Worm (Caenorhabditis elegans): Measurements from ENCODE around the gene C50D2.10.
"Not testable (repeated sequence)": the region's sequence is repeated elsewhere in the genome, so short reads cannot be mapped to it uniquely, and the experiment has no call there.

ce11 chrII:98894-99293 is at the start of gene C50D2.10:
- not testable (repeated sequence) for TF ChIP-seq pha-4 (tag; optimal IDR thresholded peaks at IDR 0.05); nhr-11 (tag; optimal IDR thresholded peaks at IDR 0.05); ceh-19 (GFP tag; optimal IDR thresholded peaks at IDR 0.05); elt-4 (tag; optimal IDR thresholded peaks at IDR 0.05); unc-55 (GFP tag; optimal IDR thresholded peaks at IDR 0.05); T23F11.4 (GFP tag; optimal IDR thresholded peaks at IDR 0.05); lin-11 (tag; optimal IDR thresholded peaks at IDR 0.05)

Data from whole organism, late embryonic.